Worm (Caenorhabditis elegans) whole organism, L2 larva: ENCODE measurements around the gene marg-1.

ENCODE experiments used
- F13H6.1 ChIP-seq: sonication (generic microtip); optimal IDR thresholded peaks from 2 replicates; lab custom pipeline; 2016; ENCODE audit warnings: missing genetic modification characterization, missing compliant biosample characterization
- R02D3.7 ChIP-seq: fragments of 150-350 bp; optimal IDR thresholded peaks from 2 replicates; lab custom pipeline; 2014; ENCODE audit warnings: missing biosample characterization, missing genetic modification characterization
- ZK546.5 ChIP-seq: sonication (generic microtip); optimal IDR thresholded peaks from 2 replicates; lab custom pipeline; 2017; ENCODE audit warnings: missing biosample characterization, missing genetic modification characterization
- alr-1 ChIP-seq: fragments of 150-350 bp; optimal IDR thresholded peaks from 2 replicates; lab custom pipeline; 2014; ENCODE audit warnings: missing biosample characterization, missing genetic modification characterization
- aly-2 ChIP-seq: fragments of 150-350 bp; optimal IDR thresholded peaks from 2 replicates; lab custom pipeline; 2014; ENCODE audit warnings: missing biosample characterization, missing genetic modification characterization
- ama-1 ChIP-seq: fragments of 150-350 bp; optimal IDR thresholded peaks from 2 replicates; lab custom pipeline; 2018; ENCODE audit warnings: inconsistent platforms
- ceh-16 ChIP-seq: fragments of 150-350 bp; optimal IDR thresholded peaks from 2 replicates; lab custom pipeline; 2014; ENCODE audit warnings: missing biosample characterization, missing genetic modification characterization
- egl-27 ChIP-seq: sonication (generic microtip); optimal IDR thresholded peaks from 3 replicates; lab custom pipeline; 2017; ENCODE audit warnings: missing biosample characterization, missing genetic modification reagents, missing genetic modification characterization
- elt-1 ChIP-seq: fragments of 150-350 bp; optimal IDR thresholded peaks from 2 replicates; lab custom pipeline; 2014; ENCODE audit warnings: missing biosample characterization, missing genetic modification characterization
- gmeb-1 ChIP-seq: fragments of 150-350 bp; optimal IDR thresholded peaks from 2 replicates; lab custom pipeline; 2014; ENCODE audit warnings: missing biosample characterization, missing genetic modification characterization
- lin-13 ChIP-seq: fragments of 150-350 bp; optimal IDR thresholded peaks from 2 replicates; lab custom pipeline; 2014; ENCODE audit warnings: missing biosample characterization, missing genetic modification reagents, missing genetic modification characterization
- lin-39 ChIP-seq: fragments of 150-350 bp; optimal IDR thresholded peaks from 2 replicates; lab custom pipeline; 2014; ENCODE audit warnings: missing biosample characterization, missing genetic modification reagents, missing genetic modification characterization
- lsy-2 ChIP-seq, 2 experiments: fragments of 150-350 bp in 1 of 2; sonication (generic microtip) in 1 of 2; optimal IDR thresholded peaks; 2 replicates each; lab custom pipeline; 2014 to 2017; ENCODE audit warnings: missing biosample characterization in 2 of 2, missing genetic modification characterization in 2 of 2
- mab-5 ChIP-seq: fragments of 150-350 bp; optimal IDR thresholded peaks from 2 replicates; lab custom pipeline; 2014; ENCODE audit warnings: missing biosample characterization, missing genetic modification characterization
- mbf-1 ChIP-seq: sonication (generic microtip); optimal IDR thresholded peaks from 2 replicates; lab custom pipeline; 2017; ENCODE audit warnings: missing biosample characterization, missing genetic modification characterization
- nhr-10 ChIP-seq: sonication (generic microtip); optimal IDR thresholded peaks from 2 replicates; lab custom pipeline; 2017; ENCODE audit warnings: missing biosample characterization, missing genetic modification characterization
- nhr-12 ChIP-seq: fragments of 150-350 bp; optimal IDR thresholded peaks from 2 replicates; lab custom pipeline; 2014; ENCODE audit warnings: missing biosample characterization, missing genetic modification characterization
- nhr-129 ChIP-seq: fragments of 150-350 bp; optimal IDR thresholded peaks from 2 replicates; lab custom pipeline; 2014; ENCODE audit warnings: missing biosample characterization, missing genetic modification characterization
- nhr-21 ChIP-seq: fragments of 150-350 bp; optimal IDR thresholded peaks from 2 replicates; lab custom pipeline; 2014; ENCODE audit warnings: missing biosample characterization, missing genetic modification characterization
- nhr-23 ChIP-seq: fragments of 150-350 bp; optimal IDR thresholded peaks from 2 replicates; lab custom pipeline; 2014; ENCODE audit warnings: missing biosample characterization, missing genetic modification reagents, missing genetic modification characterization
- nhr-237 ChIP-seq: fragments of 150-350 bp; optimal IDR thresholded peaks from 2 replicates; lab custom pipeline; 2014; ENCODE audit warnings: missing biosample characterization, missing genetic modification characterization
- nhr-77 ChIP-seq: fragments of 150-350 bp; optimal IDR thresholded peaks from 2 replicates; lab custom pipeline; 2014; ENCODE audit warnings: missing biosample characterization, missing genetic modification characterization
- peb-1 ChIP-seq: fragments of 150-350 bp; optimal IDR thresholded peaks from 2 replicates; lab custom pipeline; 2014; ENCODE audit warnings: missing biosample characterization, missing genetic modification characterization
- sem-4 ChIP-seq: fragments of 150-350 bp; optimal IDR thresholded peaks from 2 replicates; lab custom pipeline; 2014; ENCODE audit warnings: missing biosample characterization, missing genetic modification reagents, missing genetic modification characterization
- sma-3 ChIP-seq: sonication (generic microtip); optimal IDR thresholded peaks from 2 replicates; lab custom pipeline; 2016; ENCODE audit warnings: missing genetic modification reagents, missing genetic modification characterization, missing compliant biosample characterization
- sma-9 ChIP-seq, 2 experiments: fragments of 150-350 bp in 1 of 2; sonication (generic microtip) in 1 of 2; optimal IDR thresholded peaks; 2 replicates each; lab custom pipeline; 2014 to 2016; ENCODE audit warnings: missing genetic modification characterization in 2 of 2, mild to moderate bottlenecking in 1 of 2, missing biosample characterization in 1 of 2, missing compliant biosample characterization in 1 of 2, missing genetic modification reagents in 1 of 2, moderate library complexity in 1 of 2
- unc-39 ChIP-seq: fragments of 150-350 bp; optimal IDR thresholded peaks from 2 replicates; lab custom pipeline; 2014; ENCODE audit warnings: missing biosample characterization, missing genetic modification characterization
- unc-55 ChIP-seq: fragments of 150-350 bp; sonication (generic microtip); optimal IDR thresholded peaks from 3 replicates; lab custom pipeline; 2014; ENCODE audit warnings: missing biosample characterization, missing genetic modification reagents, missing genetic modification characterization
- zag-1 ChIP-seq: fragments of 150-350 bp; optimal IDR thresholded peaks from 2 replicates; lab custom pipeline; 2014; ENCODE audit warnings: missing biosample characterization, missing genetic modification characterization
- ztf-1 ChIP-seq: fragments of 200-800 bp; sonication (Bioruptor generic); conservative IDR thresholded peaks from 2 replicates; pipeline ENCODE4 v1.3.6; 2022; ENCODE audit warnings: missing genetic modification characterization, missing compliant biosample characterization
- ztf-11 ChIP-seq: sonication (generic microtip); optimal IDR thresholded peaks from 2 replicates; lab custom pipeline; 2017; ENCODE audit warnings: missing biosample characterization, missing genetic modification characterization
- ztf-4 ChIP-seq: fragments of 150-350 bp; optimal IDR thresholded peaks from 2 replicates; lab custom pipeline; 2014; ENCODE audit warnings: missing biosample characterization, missing genetic modification characterization

marg-1 gene

ce11 chrX:3756238-3756637 lies 24.7 kb downstream of the marg-1 start:
- no peak for TF ChIP-seq nhr-10 (tag; lab: Kevin White, UChicago)
- peak; percentile 20 for TF ChIP-seq sma-9 (GFP tag; optimal IDR thresholded peaks at IDR 0.05; lab: Kevin White, UChicago)
- TF ChIP-seq sma-9 (tag; optimal IDR thresholded peaks at IDR 0.05; lab: Kevin White, UChicago) = no peak
- TF ChIP-seq nhr-21 (tag; lab: Kevin White, UChicago) = peak; percentile 31

ce11 chrX:3755753-3756152 lies 25.2 kb downstream of the marg-1 start:
- TF ChIP-seq nhr-237 (tag; lab: Kevin White, UChicago) (no peak), unc-39 (tag; lab: Kevin White, UChicago) (no peak), nhr-23 (tag; lab: Kevin White, UChicago) (no peak), egl-27 (tag; lab: Kevin White, UChicago) (no peak), zag-1 (tag; lab: Kevin White, UChicago) (no peak), unc-55 (GFP tag; lab: Kevin White, UChicago) (no peak), lin-13 (GFP tag; lab: Kevin White, UChicago) (no peak), gmeb-1 (tag; lab: Kevin White, UChicago) (no peak), nhr-21 (tag; lab: Kevin White, UChicago) (no peak), nhr-10 (tag; lab: Kevin White, UChicago) (no peak), lsy-2 (tag; optimal IDR thresholded peaks at IDR 0.05; lab: Kevin White, UChicago) (no peak), sma-3 (GFP tag; lab: Kevin White, UChicago) (no peak), nhr-12 (no peak), peb-1 (tag; lab: Kevin White, UChicago) (no peak)

DNA sequence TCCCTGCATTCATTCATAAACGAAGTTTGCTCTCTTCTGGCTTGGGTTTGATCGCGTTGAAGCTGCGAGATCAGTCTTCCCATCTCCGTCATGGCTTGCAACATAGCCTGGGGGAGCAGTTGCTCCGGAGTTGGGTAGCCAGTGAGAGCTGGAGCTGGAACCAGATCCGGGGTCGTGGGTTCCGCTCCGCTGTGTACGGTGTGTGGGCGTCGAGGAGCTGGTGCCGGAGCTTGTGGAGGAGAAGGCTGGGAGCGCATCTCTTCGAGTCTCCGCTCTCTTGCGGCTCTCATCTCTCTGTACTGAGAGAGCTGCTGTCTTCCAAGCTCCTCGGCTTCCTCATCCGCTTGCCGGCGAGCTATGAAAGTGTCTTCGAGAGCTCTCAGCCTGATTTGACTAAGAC lies 28.5 kb downstream of the marg-1 start:
- TF ChIP-seq egl-27 (tag; lab: Kevin White, UChicago) (no peak), sma-9 (GFP tag; optimal IDR thresholded peaks at IDR 0.05; lab: Kevin White, UChicago) (no peak), sma-9 (tag; optimal IDR thresholded peaks at IDR 0.05; lab: Kevin White, UChicago) (no peak), nhr-77 (tag; lab: Kevin White, UChicago) (no peak), ceh-16 (tag; lab: Kevin White, UChicago) (no peak)

DNA sequence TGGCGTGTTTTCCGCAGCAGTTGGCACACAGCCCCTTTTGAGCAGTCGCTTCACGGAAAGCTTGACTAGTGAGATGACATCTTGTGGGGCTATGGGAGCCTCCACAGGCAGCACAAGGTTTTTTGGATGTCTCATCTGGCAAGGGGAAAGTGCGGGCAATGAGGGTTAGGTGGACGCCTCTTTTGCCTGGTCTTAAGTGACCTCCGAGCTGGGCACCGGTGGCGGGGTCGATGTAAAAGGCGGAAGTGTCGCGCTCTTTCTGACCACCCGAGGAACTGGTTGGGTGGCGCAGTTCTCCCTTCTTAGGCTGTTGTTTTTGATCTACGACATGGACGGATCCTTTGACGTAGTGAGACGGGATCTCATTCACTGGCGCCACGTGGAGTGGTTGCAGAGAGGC lies 29.6 kb downstream of the marg-1 start:
- TF ChIP-seq ztf-4 (no peak), gmeb-1 (tag; lab: Kevin White, UChicago) (no peak), lsy-2 (tag; optimal IDR thresholded peaks at IDR 0.05; lab: Kevin White, UChicago) (no peak), ZK546.5 (no peak)

- TF ChIP-seq alr-1 = no peak
- no peak for TF ChIP-seq mab-5 (tag; lab: Kevin White, UChicago)
- TF ChIP-seq ZK546.5 = no peak
These were observed 37.8 kb downstream of the marg-1 start for ce11 chrX:3743190-3743589.

ce11 chrX:3742223-3742622 lies 38.7 kb downstream of the marg-1 start, which contains the start of gene fkh-2:
Gene fkh-2 (minus strand): TSS chrX:3742323.
- no peak for TF ChIP-seq ztf-1 (GFP tag; lab: Robert Waterston, UW)
- TF ChIP-seq ztf-11 (tag; lab: Kevin White, UChicago) = no peak
- no peak for TF ChIP-seq aly-2
- TF ChIP-seq sem-4 (tag; lab: Kevin White, UChicago) = no peak
- no peak for TF ChIP-seq R02D3.7 (tag; lab: Kevin White, UChicago)
- no peak for TF ChIP-seq nhr-21 (tag; lab: Kevin White, UChicago)
- no peak for TF ChIP-seq alr-1
- TF ChIP-seq lin-39 (tag; lab: Kevin White, UChicago) = no peak
- no peak for TF ChIP-seq nhr-23 (tag; lab: Kevin White, UChicago)
- no peak for TF ChIP-seq sma-9 (GFP tag; optimal IDR thresholded peaks at IDR 0.05; lab: Kevin White, UChicago)
- no peak for TF ChIP-seq sma-9 (tag; optimal IDR thresholded peaks at IDR 0.05; lab: Kevin White, UChicago)
- TF ChIP-seq gmeb-1 (tag; lab: Kevin White, UChicago) = no peak
- no peak for TF ChIP-seq nhr-129 (tag; lab: Kevin White, UChicago)
- no peak for TF ChIP-seq ama-1 (lab: Kevin White, UChicago)
- TF ChIP-seq elt-1 (tag; lab: Kevin White, UChicago) = no peak
- TF ChIP-seq ztf-4 = no peak
- no peak for TF ChIP-seq lin-13 (GFP tag; lab: Kevin White, UChicago)
- TF ChIP-seq F13H6.1 (tag; lab: Kevin White, UChicago) = no peak
- no peak for TF ChIP-seq mbf-1 (tag; lab: Kevin White, UChicago)
- TF ChIP-seq unc-55 (GFP tag; lab: Kevin White, UChicago) = no peak
